Fruit fly (Drosophila melanogaster) Kc167 (cell line): Measurements from ENCODE around the gene Cdk5alpha.

ENCODE experiments used
- Myc ChIP-seq: fragments of >200 bp; optimal IDR thresholded peaks from 2 replicates; lab custom pipeline; 2017; ENCODE audit warnings: missing external identifiers
- Sin3A ChIP-seq: fragments of >200 bp; optimal IDR thresholded peaks from 2 replicates; lab custom pipeline; 2018; ENCODE audit warnings: missing external identifiers
- h ChIP-seq: fragments of >200 bp; optimal IDR thresholded peaks from 3 replicates; lab custom pipeline; 2018; ENCODE audit warnings: missing external identifiers
- insv ChIP-seq: fragments of >200 bp; optimal IDR thresholded peaks from 3 replicates; lab custom pipeline; 2018; ENCODE audit warnings: missing external identifiers
- psq ChIP-seq: fragments of >200 bp; optimal IDR thresholded peaks from 2 replicates; lab custom pipeline; 2017; ENCODE audit warnings: missing external identifiers
- ttk ChIP-seq: sonication (Bioruptor generic); optimal IDR thresholded peaks from 2 replicates; lab custom pipeline; 2017; ENCODE audit warnings: missing external identifiers

DNA sequence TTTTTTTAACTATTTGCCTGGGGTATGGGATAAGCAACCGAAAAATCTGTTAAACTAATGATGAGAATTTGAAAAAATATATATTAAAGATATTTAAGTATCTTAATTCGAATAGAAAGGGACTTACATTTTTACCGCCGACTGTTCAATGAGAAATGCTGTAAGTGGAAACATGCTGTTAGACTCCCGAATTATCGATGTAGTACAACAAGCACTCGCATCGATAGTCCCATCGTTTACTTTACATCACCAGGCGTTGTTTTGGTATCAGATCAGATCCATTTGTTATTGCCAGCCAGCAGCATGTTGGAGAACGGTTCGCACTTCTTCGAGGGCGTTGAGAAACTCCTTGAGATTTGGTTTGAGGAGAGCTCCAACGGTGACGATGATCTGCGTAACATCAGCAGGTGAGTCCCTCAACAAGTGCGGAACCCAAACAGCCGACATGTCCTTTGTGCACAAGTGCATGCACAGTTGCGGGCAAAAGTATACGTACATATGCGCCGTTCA is 28.5 kb upstream of the Cdk5alpha start, which contains the start of gene SamDC:
- no peak for TF ChIP-seq Sin3A
- no peak for TF ChIP-seq Myc
- TF ChIP-seq h (lab: Kevin White, UChicago) = no peak
- TF ChIP-seq psq = no peak
- TF ChIP-seq ttk (lab: Kevin White, UChicago) = no peak
- TF ChIP-seq insv = no peak
